Worm (Caenorhabditis elegans) whole organism, L2 larva: ENCODE data around the gene Y11D7A.5.

Experiments used
- C34F6.9 ChIP-seq: fragments of 150-350 bp; optimal IDR thresholded peaks from 2 replicates; lab custom pipeline; 2014; ENCODE audit warnings: missing biosample characterization, missing genetic modification characterization
- F13H6.1 ChIP-seq: sonication (generic microtip); optimal IDR thresholded peaks from 2 replicates; lab custom pipeline; 2016; ENCODE audit warnings: missing genetic modification characterization, missing compliant biosample characterization
- R02D3.7 ChIP-seq: fragments of 150-350 bp; optimal IDR thresholded peaks from 2 replicates; lab custom pipeline; 2014; ENCODE audit warnings: missing biosample characterization, missing genetic modification characterization
- ZK546.5 ChIP-seq: sonication (generic microtip); optimal IDR thresholded peaks from 2 replicates; lab custom pipeline; 2017; ENCODE audit warnings: missing biosample characterization, missing genetic modification characterization
- alr-1 ChIP-seq: fragments of 150-350 bp; optimal IDR thresholded peaks from 2 replicates; lab custom pipeline; 2014; ENCODE audit warnings: missing biosample characterization, missing genetic modification characterization
- aly-2 ChIP-seq: fragments of 150-350 bp; optimal IDR thresholded peaks from 2 replicates; lab custom pipeline; 2014; ENCODE audit warnings: missing biosample characterization, missing genetic modification characterization
- ama-1 ChIP-seq: fragments of 150-350 bp; optimal IDR thresholded peaks from 2 replicates; lab custom pipeline; 2018; ENCODE audit warnings: inconsistent platforms
- ceh-16 ChIP-seq: fragments of 150-350 bp; optimal IDR thresholded peaks from 2 replicates; lab custom pipeline; 2014; ENCODE audit warnings: missing biosample characterization, missing genetic modification characterization
- ceh-82 ChIP-seq: fragments of 150-350 bp; optimal IDR thresholded peaks from 2 replicates; lab custom pipeline; 2014; ENCODE audit warnings: missing biosample characterization, missing genetic modification characterization
- crh-2 ChIP-seq: sonication (generic microtip); optimal IDR thresholded peaks from 2 replicates; lab custom pipeline; 2017; ENCODE audit warnings: missing biosample characterization, missing genetic modification characterization
- egl-27 ChIP-seq: sonication (generic microtip); optimal IDR thresholded peaks from 3 replicates; lab custom pipeline; 2017; ENCODE audit warnings: missing biosample characterization, missing genetic modification reagents, missing genetic modification characterization
- elt-3 ChIP-seq: sonication (generic microtip); optimal IDR thresholded peaks from 2 replicates; lab custom pipeline; 2017; ENCODE audit warnings: missing biosample characterization, missing genetic modification characterization
- gmeb-1 ChIP-seq: fragments of 150-350 bp; optimal IDR thresholded peaks from 2 replicates; lab custom pipeline; 2014; ENCODE audit warnings: missing biosample characterization, missing genetic modification characterization
- lin-11 ChIP-seq: fragments of 150-350 bp; sonication (generic microtip); optimal IDR thresholded peaks from 2 replicates; lab custom pipeline; 2014; ENCODE audit warnings: missing biosample characterization, missing genetic modification characterization, inconsistent platforms, mixed read lengths
- lin-13 ChIP-seq: fragments of 150-350 bp; optimal IDR thresholded peaks from 2 replicates; lab custom pipeline; 2014; ENCODE audit warnings: missing biosample characterization, missing genetic modification reagents, missing genetic modification characterization
- lsy-2 ChIP-seq, 2 experiments: fragments of 150-350 bp in 1 of 2; sonication (generic microtip) in 1 of 2; optimal IDR thresholded peaks; 2 replicates each; lab custom pipeline; 2014 to 2017; ENCODE audit warnings: missing biosample characterization in 2 of 2, missing genetic modification characterization in 2 of 2
- mab-5 ChIP-seq: fragments of 150-350 bp; optimal IDR thresholded peaks from 2 replicates; lab custom pipeline; 2014; ENCODE audit warnings: missing biosample characterization, missing genetic modification characterization
- mbf-1 ChIP-seq: sonication (generic microtip); optimal IDR thresholded peaks from 2 replicates; lab custom pipeline; 2017; ENCODE audit warnings: missing biosample characterization, missing genetic modification characterization
- mdl-1 ChIP-seq, 2 experiments: fragments of 150-350 bp in 1 of 2; sonication (generic microtip) in 1 of 2; optimal IDR thresholded peaks; 2 replicates each; lab custom pipeline; 2017; ENCODE audit warnings: missing biosample characterization in 2 of 2, missing genetic modification characterization in 2 of 2
- nhr-10 ChIP-seq: sonication (generic microtip); optimal IDR thresholded peaks from 2 replicates; lab custom pipeline; 2017; ENCODE audit warnings: missing biosample characterization, missing genetic modification characterization
- nhr-11 ChIP-seq: fragments of 150-350 bp; optimal IDR thresholded peaks from 2 replicates; lab custom pipeline; 2014; ENCODE audit warnings: missing biosample characterization, missing genetic modification characterization
- nhr-12 ChIP-seq: fragments of 150-350 bp; optimal IDR thresholded peaks from 2 replicates; lab custom pipeline; 2014; ENCODE audit warnings: missing biosample characterization, missing genetic modification characterization
- nhr-21 ChIP-seq: fragments of 150-350 bp; optimal IDR thresholded peaks from 2 replicates; lab custom pipeline; 2014; ENCODE audit warnings: missing biosample characterization, missing genetic modification characterization
- nhr-237 ChIP-seq: fragments of 150-350 bp; optimal IDR thresholded peaks from 2 replicates; lab custom pipeline; 2014; ENCODE audit warnings: missing biosample characterization, missing genetic modification characterization
- nhr-25 ChIP-seq: fragments of 150-350 bp; sonication (generic microtip); optimal IDR thresholded peaks from 3 replicates; lab custom pipeline; 2014; ENCODE audit warnings: missing biosample characterization, missing genetic modification characterization
- sem-4 ChIP-seq: fragments of 150-350 bp; optimal IDR thresholded peaks from 2 replicates; lab custom pipeline; 2014; ENCODE audit warnings: missing biosample characterization, missing genetic modification reagents, missing genetic modification characterization
- skn-1 ChIP-seq: sonication (generic microtip); optimal IDR thresholded peaks from 2 replicates; lab custom pipeline; 2017; ENCODE audit warnings: missing biosample characterization, missing genetic modification characterization
- sma-3 ChIP-seq: sonication (generic microtip); optimal IDR thresholded peaks from 2 replicates; lab custom pipeline; 2016; ENCODE audit warnings: missing genetic modification reagents, missing genetic modification characterization, missing compliant biosample characterization
- snpc-4 ChIP-seq: fragments of 150-350 bp; optimal IDR thresholded peaks from 2 replicates; lab custom pipeline; 2014; ENCODE audit warnings: missing biosample characterization, missing genetic modification characterization
- unc-39 ChIP-seq: fragments of 150-350 bp; optimal IDR thresholded peaks from 2 replicates; lab custom pipeline; 2014; ENCODE audit warnings: missing biosample characterization, missing genetic modification characterization
- unc-55 ChIP-seq: fragments of 150-350 bp; sonication (generic microtip); optimal IDR thresholded peaks from 3 replicates; lab custom pipeline; 2014; ENCODE audit warnings: missing biosample characterization, missing genetic modification reagents, missing genetic modification characterization
- unc-62 ChIP-seq: fragments of 150-350 bp; optimal IDR thresholded peaks from 2 replicates; lab custom pipeline; 2014; ENCODE audit warnings: missing biosample characterization, missing genetic modification reagents, missing genetic modification characterization
- ztf-11 ChIP-seq: sonication (generic microtip); optimal IDR thresholded peaks from 2 replicates; lab custom pipeline; 2017; ENCODE audit warnings: missing biosample characterization, missing genetic modification characterization
- ztf-4 ChIP-seq: fragments of 150-350 bp; optimal IDR thresholded peaks from 2 replicates; lab custom pipeline; 2014; ENCODE audit warnings: missing biosample characterization, missing genetic modification characterization

Y11D7A.5 gene

DNA sequence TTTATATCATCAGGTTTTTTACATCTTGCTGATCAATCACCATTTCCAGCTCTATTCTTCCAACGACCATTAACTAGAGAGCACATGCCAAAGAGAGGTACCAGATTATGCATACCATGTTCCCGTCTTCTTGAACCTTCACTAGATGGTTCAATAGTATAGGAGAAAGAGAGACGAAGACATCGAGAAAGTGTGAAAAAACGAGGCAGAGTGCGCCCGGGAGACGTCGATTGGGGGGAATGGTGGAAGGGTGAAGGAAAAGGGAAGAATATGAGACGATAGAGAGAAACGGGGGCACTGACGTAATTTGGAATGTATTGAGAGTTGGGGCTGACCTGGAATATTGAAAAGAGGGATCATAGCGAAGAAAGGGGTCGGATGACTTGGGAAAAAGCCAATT lies 22.3 kb upstream of the Y11D7A.5 start:
- TF ChIP-seq nhr-10 (tag; lab: Kevin White, UChicago) = no peak
- no peak for TF ChIP-seq unc-39 (tag; lab: Kevin White, UChicago)
- no peak for TF ChIP-seq nhr-25 (tag; lab: Kevin White, UChicago)
- no peak for TF ChIP-seq lsy-2 (tag; optimal IDR thresholded peaks at IDR 0.05; lab: Kevin White, UChicago)
- TF ChIP-seq ama-1 = no peak
- TF ChIP-seq ceh-82 (tag; lab: Kevin White, UChicago) = no peak
- TF ChIP-seq elt-3 (tag; lab: Kevin White, UChicago) = no peak
- TF ChIP-seq C34F6.9 = no peak
- no peak for TF ChIP-seq egl-27
- TF ChIP-seq gmeb-1 (tag; lab: Kevin White, UChicago) = no peak
- TF ChIP-seq R02D3.7 (tag; lab: Kevin White, UChicago) = no peak
- TF ChIP-seq mbf-1 (tag; lab: Kevin White, UChicago) = no peak

DNA sequence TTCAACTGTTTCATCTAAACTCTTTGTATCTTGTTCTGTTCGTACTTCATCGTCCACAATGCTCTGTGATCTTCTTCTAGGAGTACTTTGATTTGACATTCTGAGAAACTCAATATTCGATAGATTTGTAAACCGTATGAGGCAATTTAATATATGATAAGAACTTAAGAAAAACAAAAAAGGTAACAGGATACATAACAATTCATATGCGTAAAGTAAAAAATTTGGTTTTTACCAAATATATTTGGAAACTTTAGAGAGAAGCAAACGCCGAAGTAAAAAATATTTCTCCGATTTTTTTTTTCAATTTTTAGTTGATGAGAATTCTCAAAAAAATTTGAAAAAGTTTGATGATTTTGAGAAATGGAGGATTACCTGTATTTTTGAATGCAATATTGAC lies 21.1 kb upstream of the Y11D7A.5 start, which contains the start of gene Y11D7A.19:
Gene Y11D7A.19, minus strand, starts transcription at position 101 of the 400 bp plus-strand sequence.
- TF ChIP-seq nhr-21 (tag; lab: Kevin White, UChicago) (no peak), nhr-25 (tag; lab: Kevin White, UChicago) (no peak), R02D3.7 (tag; lab: Kevin White, UChicago) (no peak), sma-3 (no peak), mab-5 (no peak), mbf-1 (tag; lab: Kevin White, UChicago) (no peak), sem-4 (tag; lab: Kevin White, UChicago) (no peak), F13H6.1 (tag; lab: Kevin White, UChicago) (no peak), aly-2 (tag; lab: Kevin White, UChicago) (no peak), C34F6.9 (no peak)

DNA sequence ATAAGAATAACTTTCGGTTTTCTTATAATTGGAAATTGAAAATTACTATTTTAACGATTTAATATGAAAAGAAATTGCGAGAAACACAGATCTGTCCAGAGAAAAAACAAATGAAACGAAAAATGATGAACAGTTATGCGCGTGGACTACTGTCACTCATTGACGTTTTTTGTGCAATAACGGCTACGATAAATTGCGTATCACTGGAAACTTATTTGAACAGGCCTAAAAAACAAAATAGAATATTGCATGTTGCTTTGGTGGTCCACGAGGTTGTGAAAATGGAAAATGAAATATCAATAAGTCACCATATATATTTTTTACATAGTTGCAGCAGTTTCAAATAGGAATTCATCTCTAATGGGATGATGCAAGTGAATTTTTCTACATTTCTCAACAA lies 19.2 kb upstream of the Y11D7A.5 start:
- no peak for TF ChIP-seq nhr-10 (tag; lab: Kevin White, UChicago)
- no peak for TF ChIP-seq nhr-11 (tag; lab: Kevin White, UChicago)
- no peak for TF ChIP-seq lsy-2 (tag; optimal IDR thresholded peaks at IDR 0.05; lab: Kevin White, UChicago)
- TF ChIP-seq ztf-11 (tag; lab: Kevin White, UChicago) = no peak
- TF ChIP-seq ztf-4 (tag; lab: Kevin White, UChicago) = no peak
- no peak for TF ChIP-seq lin-11 (tag; lab: Kevin White, UChicago)
- TF ChIP-seq lin-13 (GFP tag; lab: Kevin White, UChicago) = no peak
- no peak for TF ChIP-seq nhr-237 (tag; lab: Kevin White, UChicago)

DNA sequence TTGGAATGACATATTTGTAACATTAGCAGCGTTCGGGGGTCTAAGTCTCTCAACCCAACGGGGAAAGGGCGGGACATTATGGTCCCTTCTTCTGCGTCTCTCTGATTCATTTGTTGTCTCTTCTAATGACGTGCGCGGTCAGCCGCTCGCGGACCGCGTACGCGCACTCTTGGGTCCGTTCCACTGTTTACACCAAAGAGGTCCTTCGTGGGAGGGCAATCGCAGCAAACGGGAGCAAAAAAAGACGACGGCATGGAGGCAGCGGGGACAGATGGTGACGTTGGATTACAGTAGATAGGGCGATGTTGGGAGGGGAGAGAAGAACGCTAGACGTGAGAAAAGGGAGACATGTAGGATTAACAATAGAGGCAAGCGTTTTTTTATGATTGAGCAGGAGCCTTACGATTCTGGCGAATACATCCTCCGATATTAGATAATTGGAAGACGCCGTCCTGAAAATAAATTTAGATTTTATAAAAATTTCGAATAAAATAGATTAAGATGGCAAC lies 18.5 kb upstream of the Y11D7A.5 start, which contains the start of gene flh-1:
Gene flh-1, minus strand, starts transcription at position 459 of the 509 bp plus-strand sequence.
- TF ChIP-seq C34F6.9 (no peak), ztf-4 (tag; lab: Kevin White, UChicago) (no peak), ceh-16 (tag; lab: Kevin White, UChicago) (no peak), alr-1 (tag; lab: Kevin White, UChicago) (no peak), lin-13 (GFP tag; lab: Kevin White, UChicago) (no peak), crh-2 (no peak), nhr-11 (tag; lab: Kevin White, UChicago) (no peak), nhr-10 (tag; lab: Kevin White, UChicago) (no peak), skn-1 (no peak), ZK546.5 (tag; lab: Kevin White, UChicago) (no peak), nhr-12 (tag; lab: Kevin White, UChicago) (no peak), mdl-1 (tag; optimal IDR thresholded peaks at IDR 0.05; lab: Kevin White, UChicago) (no peak), F13H6.1 (tag; lab: Kevin White, UChicago) (no peak), unc-62 (GFP tag; lab: Kevin White, UChicago) (no peak), mbf-1 (tag; lab: Kevin White, UChicago) (no peak), lin-11 (tag; lab: Kevin White, UChicago) (no peak), ceh-82 (tag; lab: Kevin White, UChicago) (no peak)

DNA sequence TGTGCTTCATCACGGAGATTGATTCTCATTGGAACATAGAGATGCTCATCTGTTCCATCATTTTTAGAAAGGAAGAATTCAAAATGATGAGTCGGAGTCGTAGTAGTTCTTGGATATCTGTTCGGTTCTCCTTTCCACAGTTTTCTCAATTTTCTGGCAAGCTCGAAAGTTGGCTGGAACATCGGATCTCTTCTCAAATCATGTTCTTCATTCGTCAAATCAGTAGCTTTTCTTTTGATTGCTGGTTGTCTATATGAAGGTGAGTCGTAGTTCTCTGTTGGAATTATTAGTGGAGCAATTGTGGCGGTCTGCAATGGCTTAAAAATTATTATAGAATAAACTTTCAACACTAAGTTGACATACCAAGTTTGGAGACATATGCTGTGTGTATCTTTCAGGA lies 17.0 kb upstream of the Y11D7A.5 start:
- TF ChIP-seq snpc-4 (tag; lab: Kevin White, UChicago) (no peak), unc-55 (GFP tag; lab: Kevin White, UChicago) (no peak), egl-27 (no peak), C34F6.9 (no peak), sem-4 (tag; lab: Kevin White, UChicago) (no peak), lin-13 (GFP tag; lab: Kevin White, UChicago) (no peak), mdl-1 (tag; optimal IDR thresholded peaks at IDR 0.05; lab: Kevin White, UChicago) (no peak), skn-1 (no peak), nhr-237 (tag; lab: Kevin White, UChicago) (no peak), nhr-12 (tag; lab: Kevin White, UChicago) (no peak)
